Worm (Caenorhabditis elegans): ENCODE results near the gene H10D18.1.

ce11 chrV:3857778-3858177, 42.8 kb downstream of the H10D18.1 start, which contains the start of gene nhr-188:
- no peak for TF ChIP-seq ceh-36 (tag; optimal IDR thresholded peaks at IDR 0.05)
- TF ChIP-seq scrt-1 (GFP tag; IDR thresholded peaks at IDR 0.05) = no peak
- TF ChIP-seq ama-1 (optimal IDR thresholded peaks at IDR 0.05) = no peak
- TF ChIP-seq flt-1 (GFP tag; IDR thresholded peaks at IDR 0.05) = no peak
- TF ChIP-seq ceh-13 (GFP tag; optimal IDR thresholded peaks at IDR 0.05) = no peak
- no peak for TF ChIP-seq hnd-1 (tag; optimal IDR thresholded peaks at IDR 0.05)
- TF ChIP-seq aly-1 (tag; optimal IDR thresholded peaks at IDR 0.05) = no peak
- TF ChIP-seq ets-7 (tag; optimal IDR thresholded peaks at IDR 0.05) = no peak
- TF ChIP-seq tra-4 (tag; optimal IDR thresholded peaks at IDR 0.05) = no peak
- no peak for TF ChIP-seq sea-1 (GFP tag; conservative IDR thresholded peaks at IDR 0.05)
- TF ChIP-seq B0310.2 (tag; optimal IDR thresholded peaks at IDR 0.05) = no peak
- no peak for TF ChIP-seq F13C5.2 (tag; optimal IDR thresholded peaks at IDR 0.05)

Measured in whole organism, early embryonic.